Fruit fly (Drosophila melanogaster) Kc167 (cell line): ENCODE measurements around the gene CG14205.

ENCODE experiments used
- Myc ChIP-seq: fragments of >200 bp; optimal IDR thresholded peaks from 2 replicates; lab custom pipeline; 2017; ENCODE audit warnings: missing external identifiers
- Sin3A ChIP-seq: fragments of >200 bp; optimal IDR thresholded peaks from 2 replicates; lab custom pipeline; 2018; ENCODE audit warnings: missing external identifiers
- insv ChIP-seq: fragments of >200 bp; optimal IDR thresholded peaks from 3 replicates; lab custom pipeline; 2018; ENCODE audit warnings: missing external identifiers
- psq ChIP-seq: fragments of >200 bp; optimal IDR thresholded peaks from 2 replicates; lab custom pipeline; 2017; ENCODE audit warnings: missing external identifiers
- ttk ChIP-seq: sonication (Bioruptor generic); optimal IDR thresholded peaks from 2 replicates; lab custom pipeline; 2017; ENCODE audit warnings: missing external identifiers

dm6 chrX:19597684-19598363 is 5.4 kb downstream of the CG14205 start, which contains the start of gene RpS10b:
- no peak for TF ChIP-seq psq
- TF ChIP-seq ttk (lab: Kevin White, UChicago), result no peak
- TF ChIP-seq insv (lab: Kevin White, UChicago), result no peak
- no peak for TF ChIP-seq Myc (lab: Kevin White, UChicago)
- TF ChIP-seq Sin3A, result no peak
